Fruit fly (Drosophila melanogaster) S2 (cell line): ENCODE results near the gene MRP.

ENCODE experiments used
- CG8478 ChIP-seq: fragments of >200 bp; optimal IDR thresholded peaks from 2 replicates; lab custom pipeline; 2018
- CTCF ChIP-seq, 2 experiments: fragments of >200 bp; optimal IDR thresholded peaks; 2 replicates each; lab custom pipeline; 2018

The MRP gene

DNA sequence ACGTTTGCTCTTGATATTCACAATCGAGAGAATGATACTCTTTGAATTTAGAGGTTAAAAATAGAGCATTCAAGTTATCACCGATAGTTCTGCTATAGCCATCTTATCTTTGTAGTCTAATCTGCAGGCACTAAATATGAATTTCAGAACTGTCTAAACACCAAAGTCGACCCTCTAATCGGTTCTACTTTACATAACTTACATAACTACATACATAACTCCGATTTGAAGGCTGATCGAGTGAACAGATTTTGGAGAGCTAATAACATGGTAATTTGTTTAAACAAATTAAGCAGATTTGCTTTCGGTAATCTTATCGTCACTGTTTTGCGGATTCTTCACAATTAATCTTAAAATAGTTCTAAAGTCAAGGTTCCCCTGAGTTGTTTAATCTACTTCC is 17.3 kb upstream of the MRP start:
- TF ChIP-seq CTCF (optimal IDR thresholded peaks at IDR 0.05; lab: Kevin White, UChicago) (no peak), CG8478 (lab: Kevin White, UChicago) (no peak)

DNA sequence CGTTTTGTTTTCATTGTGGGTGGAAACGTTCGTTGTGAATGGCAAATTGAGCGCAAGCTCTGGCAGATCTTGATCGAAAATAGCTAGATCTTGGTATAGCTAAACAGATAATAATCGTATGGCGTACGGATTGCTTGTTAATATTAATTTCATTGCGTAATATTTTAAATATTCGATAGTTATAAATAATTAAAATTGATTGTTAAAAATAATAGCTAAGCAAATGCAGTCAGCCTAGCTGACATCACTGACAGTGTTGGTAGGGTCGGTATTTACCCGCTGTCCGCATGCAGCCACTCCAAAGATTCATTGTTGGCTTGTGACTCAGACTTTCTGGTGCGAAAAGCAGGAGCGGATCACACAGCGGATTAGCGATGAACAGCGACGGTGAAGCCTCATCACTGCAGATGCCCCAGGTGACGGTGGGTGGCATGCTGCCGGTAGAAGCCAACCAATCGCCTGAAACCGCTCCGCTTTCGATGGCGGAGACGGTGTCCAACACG is 14.4 kb upstream of the MRP start, which contains the start of the genes CG5776 and spict:
TSS of gene CG5776 (minus strand) at position 34 of the 503 bp plus-strand sequence.
TSS of gene spict (plus strand) at position 308 of the 503 bp plus-strand sequence.
- TF ChIP-seq CG8478 (lab: Kevin White, UChicago) (no peak), CTCF (optimal IDR thresholded peaks at IDR 0.05; lab: Kevin White, UChicago) (peak in 1 of 2 experiments; percentile 15)

DNA sequence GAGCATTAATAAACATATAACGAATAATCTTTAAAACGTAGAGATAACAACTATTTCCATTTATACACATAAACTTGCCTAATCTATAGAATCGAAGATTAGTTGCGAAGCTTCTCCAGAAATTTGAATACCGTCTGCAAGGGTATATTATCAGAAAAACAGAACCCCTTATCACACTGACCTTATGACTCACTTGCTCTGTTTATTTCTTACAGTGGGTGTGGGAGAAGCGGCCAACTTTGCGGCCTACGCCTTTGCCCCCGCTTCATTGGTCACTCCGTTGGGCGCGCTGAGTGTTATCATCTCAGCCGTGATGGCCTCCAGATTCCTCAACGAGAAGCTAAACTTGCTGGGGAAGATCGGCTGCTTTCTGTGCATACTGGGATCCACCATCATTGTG is 13.5 kb upstream of the MRP start:
- TF ChIP-seq CTCF (optimal IDR thresholded peaks at IDR 0.05; lab: Kevin White, UChicago) (no peak), CG8478 (lab: Kevin White, UChicago) (no peak)

DNA sequence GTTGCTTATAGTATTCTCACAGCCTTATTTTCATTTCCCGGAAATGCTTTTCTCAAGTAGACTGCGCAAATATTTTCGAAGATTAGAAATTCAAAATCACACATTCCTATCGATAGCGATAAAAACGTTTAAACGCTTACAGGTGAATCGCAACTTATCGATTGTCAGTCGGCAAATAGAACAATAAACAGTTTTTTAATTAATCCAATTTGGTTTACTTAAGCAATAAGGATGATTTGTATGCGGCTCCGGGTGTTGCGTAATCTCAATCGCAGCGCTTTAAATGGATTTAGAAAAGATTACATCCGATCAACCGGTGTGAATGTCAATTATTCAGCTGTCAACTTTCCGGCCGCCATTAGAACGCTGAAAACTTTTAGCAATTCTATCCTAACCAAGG is 11.3 kb upstream of the MRP start, which contains the start of the genes CG6180 and CG15484:
TSS of gene CG6180 (plus strand) at position 122 of the 400 bp plus-strand sequence.
TSS of gene CG15484 (minus strand) at position 172 of the 400 bp plus-strand sequence.
- TF ChIP-seq CG8478 (lab: Kevin White, UChicago) = no peak
- no peak for TF ChIP-seq CTCF (optimal IDR thresholded peaks at IDR 0.05; lab: Kevin White, UChicago)

DNA sequence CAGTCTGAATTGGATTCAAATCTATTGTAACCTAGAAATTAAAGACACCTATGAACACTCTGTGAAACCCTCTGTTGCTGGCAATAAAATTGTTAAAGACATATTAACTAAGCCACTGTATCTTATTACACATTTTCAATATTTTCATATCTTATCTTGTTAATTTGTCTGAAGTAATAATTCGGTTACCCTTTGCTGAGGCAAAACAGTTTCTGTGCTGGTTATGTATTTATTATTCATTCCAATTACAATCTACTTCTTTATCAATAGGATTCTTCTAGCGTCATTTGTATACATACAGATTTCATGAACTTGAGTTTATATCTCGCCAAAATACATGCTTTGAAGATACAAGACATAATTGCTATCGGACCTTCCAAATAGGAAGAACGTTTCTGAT is 10.3 kb upstream of the MRP start:
- TF ChIP-seq CTCF (optimal IDR thresholded peaks at IDR 0.05; lab: Kevin White, UChicago) = no peak
- no peak for TF ChIP-seq CG8478 (lab: Kevin White, UChicago)

DNA sequence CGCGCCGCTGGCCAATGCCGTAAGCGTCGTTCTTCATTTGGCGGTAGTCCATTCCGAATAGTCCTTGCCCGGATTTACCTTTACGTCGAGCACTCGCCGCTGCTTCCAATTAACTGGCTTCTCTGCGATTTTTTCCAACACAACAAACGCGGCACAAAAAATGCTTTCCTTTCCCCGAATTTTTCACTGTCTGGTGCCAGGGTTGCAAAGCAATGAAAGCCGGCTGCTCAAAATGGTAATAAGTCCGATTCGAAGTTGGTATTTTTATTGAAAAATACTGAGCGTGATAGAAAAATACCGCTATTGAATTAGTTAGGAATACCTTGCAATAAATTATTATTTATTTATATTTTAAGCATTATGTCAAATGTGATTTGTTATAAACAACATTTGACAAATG is 6.6 kb upstream of the MRP start:
- TF ChIP-seq CTCF (optimal IDR thresholded peaks at IDR 0.05; lab: Kevin White, UChicago) = no peak
- no peak for TF ChIP-seq CG8478 (lab: Kevin White, UChicago)

DNA sequence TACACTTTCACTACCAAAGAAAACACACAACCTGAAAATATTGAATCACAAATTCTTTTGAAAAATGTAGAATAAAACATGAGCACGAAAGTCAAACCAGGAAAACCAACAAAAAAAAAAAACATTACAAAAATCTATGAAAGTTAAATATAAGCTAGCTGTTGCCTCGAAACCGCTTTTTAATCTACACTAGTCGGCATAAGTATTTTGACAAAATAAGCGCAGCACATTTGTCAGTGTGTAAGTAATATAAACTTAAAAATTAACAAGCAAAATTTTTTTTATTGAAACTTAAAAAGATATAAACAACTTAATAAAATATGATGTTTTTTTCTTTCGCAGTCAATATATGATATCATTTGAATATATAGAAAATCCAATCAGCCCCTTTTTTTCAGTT is 6.0 kb upstream of the MRP start, which contains the start of gene CG5787:
TSS of gene CG5787 (minus strand) at position 101 of the 400 bp plus-strand sequence.
- no peak for TF ChIP-seq CTCF (optimal IDR thresholded peaks at IDR 0.05; lab: Kevin White, UChicago)
- no peak for TF ChIP-seq CG8478 (lab: Kevin White, UChicago)

DNA sequence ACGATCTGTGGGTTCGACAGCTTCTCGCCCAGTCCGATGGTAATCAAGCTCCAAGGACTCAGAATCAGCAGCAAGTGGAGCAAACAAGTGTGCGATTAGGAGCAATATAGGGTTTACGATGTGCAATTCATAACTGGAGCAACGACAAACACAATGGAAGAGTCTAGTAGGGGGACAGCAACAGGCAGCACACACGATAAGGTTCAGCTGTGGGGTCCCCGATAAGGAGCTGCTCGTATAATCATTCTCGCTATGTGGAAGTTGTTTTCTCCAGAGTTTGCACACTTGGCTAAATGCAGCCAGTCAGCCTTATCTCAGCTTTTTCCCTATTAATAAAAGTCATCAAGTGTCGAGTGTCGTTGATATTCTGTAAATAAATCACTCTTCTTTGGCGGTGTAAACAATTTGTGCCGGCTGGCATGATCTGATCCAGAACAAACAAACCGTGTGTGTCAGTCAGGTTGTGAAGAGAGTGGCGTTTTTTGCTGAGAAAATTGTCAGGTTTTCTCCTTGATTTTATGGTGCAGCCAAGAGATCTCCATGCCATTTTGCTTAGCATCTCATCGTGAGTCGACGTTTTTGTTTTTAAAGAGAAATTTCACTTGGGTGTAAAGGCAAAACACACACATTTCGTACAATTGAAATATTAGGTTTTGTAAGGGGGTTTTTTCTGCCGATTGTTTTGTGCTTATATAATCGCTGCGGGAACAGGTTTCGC is 1.0 kb downstream of the MRP start:
- TF ChIP-seq CG8478 (lab: Kevin White, UChicago) (no peak), CTCF (optimal IDR thresholded peaks at IDR 0.05; lab: Kevin White, UChicago) (no peak)

DNA sequence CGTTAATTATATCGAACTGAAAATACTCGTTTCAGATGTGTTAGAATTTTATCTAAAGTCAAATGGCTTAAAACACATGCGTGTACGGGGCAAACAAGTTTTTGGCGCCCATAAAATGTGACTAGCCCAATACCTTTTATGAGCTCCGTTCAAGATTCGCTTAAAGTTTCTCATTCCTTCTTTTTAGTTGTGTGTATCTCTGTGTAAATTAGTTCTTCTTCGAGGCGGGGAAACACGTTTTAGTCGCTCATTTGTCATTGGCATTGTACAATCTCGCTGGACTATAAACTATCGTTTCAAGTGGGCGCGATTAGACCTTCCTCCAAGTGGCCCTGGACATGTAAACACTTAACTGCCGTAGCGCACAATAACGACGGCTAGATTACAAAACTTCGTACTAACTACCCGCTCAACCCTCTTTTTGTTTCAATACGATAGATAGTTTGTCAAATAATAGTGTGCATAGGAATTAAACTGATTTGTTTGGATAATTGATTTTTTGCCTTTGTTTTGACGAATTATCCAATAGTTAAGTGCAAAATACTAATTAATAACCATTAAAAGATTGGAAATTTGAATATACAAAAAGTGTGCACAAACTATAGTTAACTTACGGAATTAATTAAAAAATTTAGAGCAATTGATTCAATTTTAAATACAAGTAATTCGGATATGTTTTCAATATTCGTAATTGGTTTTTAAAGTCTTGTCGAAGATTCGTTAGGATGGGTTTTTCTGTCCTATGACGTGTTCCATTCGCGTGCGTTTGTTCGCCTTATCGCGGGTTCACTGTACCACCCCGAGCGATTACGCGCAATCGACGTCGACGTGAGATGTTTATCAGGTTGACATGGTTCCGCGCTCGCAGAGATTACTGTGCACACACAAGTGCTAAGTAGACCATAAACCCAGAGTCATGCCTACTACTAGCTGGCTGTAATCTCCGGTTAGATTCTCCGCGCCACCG is 1.9 kb downstream of the MRP start:
- TF ChIP-seq CTCF (optimal IDR thresholded peaks at IDR 0.05; lab: Kevin White, UChicago) = no peak
- no peak for TF ChIP-seq CG8478 (lab: Kevin White, UChicago)

DNA sequence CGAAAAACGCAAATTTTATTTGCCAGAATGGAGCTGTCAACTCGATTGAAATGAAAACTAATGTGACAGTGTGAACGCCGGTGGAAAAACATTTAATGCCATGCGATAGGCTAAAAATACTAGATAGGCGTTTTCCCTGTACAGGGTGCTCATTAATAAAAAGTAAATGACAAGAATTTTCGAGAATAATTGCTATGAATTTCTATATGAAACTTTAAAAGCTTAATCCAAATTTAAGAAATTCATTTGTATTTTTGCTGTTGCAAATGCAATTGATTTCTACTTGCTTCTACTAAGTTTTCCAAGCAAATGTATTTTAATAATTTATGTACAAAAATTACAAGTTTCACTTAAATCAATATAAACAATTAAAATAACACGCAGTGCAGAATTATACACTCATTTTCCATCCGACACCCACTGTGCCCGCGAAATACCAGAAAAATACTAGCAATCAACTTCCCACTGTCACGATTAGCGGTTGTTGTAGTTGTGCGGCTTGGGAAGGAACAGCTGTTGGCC is 3.0 kb downstream of the MRP start, which contains the start of gene Pih1D1:
TSS of gene Pih1D1 (minus strand) at position 50 of the 522 bp plus-strand sequence.
- TF ChIP-seq CTCF (optimal IDR thresholded peaks at IDR 0.05; lab: Kevin White, UChicago) = no peak
- TF ChIP-seq CG8478 (lab: Kevin White, UChicago) = no peak

DNA sequence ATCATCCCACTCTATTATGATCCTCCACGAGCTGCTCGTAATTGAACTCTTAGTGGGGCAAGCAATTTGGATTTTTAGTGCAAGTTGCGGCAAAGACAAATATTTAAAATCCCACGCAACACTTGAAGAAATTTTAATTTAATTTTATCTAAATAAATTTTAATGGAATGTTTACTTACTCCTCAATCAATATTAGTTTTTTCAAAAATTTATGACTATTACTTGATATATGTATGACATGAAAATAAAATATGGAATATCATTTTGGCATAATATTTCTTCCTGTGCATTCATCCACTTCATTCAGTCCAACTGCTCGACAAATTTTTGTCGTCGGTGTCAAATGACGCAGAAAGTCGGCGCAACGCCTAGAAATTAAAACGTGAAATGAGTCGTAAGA is 31.2 kb downstream of the MRP start:
- TF ChIP-seq CG8478 (lab: Kevin White, UChicago) (no peak), CTCF (optimal IDR thresholded peaks at IDR 0.05; lab: Kevin White, UChicago) (no peak)

DNA sequence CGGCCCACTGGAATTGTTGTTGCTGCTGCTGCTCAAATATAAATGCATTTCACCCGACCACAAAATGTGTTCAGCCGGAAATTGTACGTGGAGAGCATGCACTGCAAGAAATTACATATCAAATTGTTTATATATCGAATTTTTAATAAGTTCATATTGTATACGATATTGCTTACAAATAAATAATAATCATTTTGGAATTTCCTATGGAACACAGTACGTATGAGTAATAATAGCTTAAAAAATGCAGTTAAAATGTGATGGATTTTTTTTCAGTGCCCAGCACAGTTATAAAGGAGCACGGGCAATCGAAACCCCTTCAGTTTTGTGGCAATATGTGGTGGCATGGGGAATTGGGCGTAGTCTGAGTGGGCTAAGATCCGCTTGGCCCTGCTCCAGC is 37.6 kb downstream of the MRP start:
- TF ChIP-seq CTCF (optimal IDR thresholded peaks at IDR 0.05; lab: Kevin White, UChicago) = no peak
- TF ChIP-seq CG8478 (lab: Kevin White, UChicago) = no peak

DNA sequence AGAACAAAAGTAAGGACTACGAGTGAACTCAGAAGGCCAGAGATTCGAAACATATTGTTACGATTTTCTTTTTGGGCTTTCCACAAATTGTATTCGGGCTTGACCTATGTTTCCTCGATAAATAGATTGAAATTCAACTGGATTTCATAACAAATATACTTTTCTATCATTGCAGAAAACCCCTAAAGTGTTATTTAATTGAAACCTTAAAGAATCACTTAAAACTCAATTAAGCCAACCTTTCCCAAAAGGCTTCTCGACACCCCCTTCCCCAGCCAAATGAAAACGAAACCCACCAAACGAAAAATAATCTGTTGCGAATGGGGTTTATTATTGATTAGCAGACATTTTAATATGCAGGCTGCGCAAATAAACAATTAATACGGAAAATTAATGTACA is 42.9 kb downstream of the MRP start, which contains the start of gene CG15483:
TSS of gene CG15483 (minus strand) at position 101 of the 400 bp plus-strand sequence.
- TF ChIP-seq CTCF (optimal IDR thresholded peaks at IDR 0.05; lab: Kevin White, UChicago) (no peak), CG8478 (lab: Kevin White, UChicago) (no peak)

DNA sequence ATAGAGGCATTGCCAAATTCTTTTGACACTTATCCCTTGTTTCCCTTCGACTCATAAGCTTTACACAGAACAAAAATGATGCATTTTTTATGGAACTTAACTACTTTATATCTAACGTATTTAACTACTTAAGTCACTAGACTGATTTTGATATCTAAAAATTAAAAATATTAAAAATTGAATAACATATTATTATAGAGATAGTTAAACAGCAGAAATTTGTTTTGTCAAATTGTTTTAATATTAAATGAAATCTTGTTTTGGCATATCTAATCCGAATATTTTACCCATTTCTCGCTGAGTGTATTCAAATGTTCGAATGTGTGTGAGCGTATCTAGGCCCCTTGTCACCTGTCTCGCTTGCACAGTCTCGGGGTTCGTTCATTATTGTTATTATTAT is 53.0 kb downstream of the MRP start:
- no peak for TF ChIP-seq CTCF (optimal IDR thresholded peaks at IDR 0.05; lab: Kevin White, UChicago)
- no peak for TF ChIP-seq CG8478 (lab: Kevin White, UChicago)
